Fruit fly (Drosophila melanogaster) whole organism, adult: ENCODE data around the gene alpha4GT2.

ENCODE experiments used
- CG11617 ChIP-seq: fragments of 200-800 bp; sonication (Bioruptor generic); optimal IDR thresholded peaks from 2 replicates; lab custom pipeline; 2017; ENCODE audit warnings: mild to moderate bottlenecking, missing biosample characterization, missing genetic modification reagents, missing genetic modification characterization
- CG12768 ChIP-seq: fragments of 200-800 bp; sonication (Bioruptor generic); optimal IDR thresholded peaks from 2 replicates; lab custom pipeline; 2017; ENCODE audit warnings: missing biosample characterization, missing genetic modification characterization, mild to moderate bottlenecking, moderate library complexity, missing genetic modification reagents
- CG14711 ChIP-seq: fragments of 200-800 bp; sonication (Bioruptor generic); optimal IDR thresholded peaks from 2 replicates; lab custom pipeline; 2018; ENCODE audit warnings: missing biosample characterization, mild to moderate bottlenecking, missing genetic modification characterization, moderate library complexity
- CG1620 ChIP-seq: fragments of 200-800 bp; sonication (Bioruptor generic); optimal IDR thresholded peaks from 2 replicates; lab custom pipeline; 2016; ENCODE audit warnings: missing biosample characterization, missing genetic modification characterization
- CG33017 ChIP-seq: fragments of 200-800 bp; sonication (Bioruptor generic); optimal IDR thresholded peaks from 2 replicates; lab custom pipeline; 2018; ENCODE audit warnings: missing biosample characterization, mild to moderate bottlenecking, missing genetic modification characterization, moderate library complexity
- CG5204 ChIP-seq: fragments of 200-800 bp; sonication (Bioruptor generic); optimal IDR thresholded peaks from 2 replicates; lab custom pipeline; 2016; ENCODE audit warnings: missing biosample characterization, missing genetic modification characterization
- CG7045 ChIP-seq: fragments of 200-800 bp; sonication (Bioruptor generic); optimal IDR thresholded peaks from 2 replicates; lab custom pipeline; 2017; ENCODE audit warnings: missing biosample characterization, mild to moderate bottlenecking, missing genetic modification characterization
- CG7101 ChIP-seq: fragments of 200-800 bp; sonication (Bioruptor generic); optimal IDR thresholded peaks from 2 replicates; lab custom pipeline; 2018; ENCODE audit warnings: missing biosample characterization, mild to moderate bottlenecking, missing genetic modification characterization, moderate library complexity
- Clk ChIP-seq: fragments of 200-800 bp; sonication (Bioruptor generic); optimal IDR thresholded peaks from 2 replicates; lab custom pipeline; 2017; ENCODE audit warnings: missing biosample characterization, missing genetic modification characterization
- Crg-1 ChIP-seq: fragments of 200-800 bp; sonication (Bioruptor generic); optimal IDR thresholded peaks from 2 replicates; lab custom pipeline; 2016; ENCODE audit warnings: missing biosample characterization, missing genetic modification characterization
- Hr96 ChIP-seq: fragments of 200-800 bp; sonication (Bioruptor generic); optimal IDR thresholded peaks from 2 replicates; lab custom pipeline; 2016; ENCODE audit warnings: missing biosample characterization, missing genetic modification characterization
- Mnt ChIP-seq: fragments of 200-800 bp; sonication (Bioruptor generic); optimal IDR thresholded peaks from 2 replicates; lab custom pipeline; 2016; ENCODE audit warnings: missing biosample characterization, mild to moderate bottlenecking, missing genetic modification characterization
- bab1 ChIP-seq: fragments of 200-800 bp; sonication (Bioruptor generic); optimal IDR thresholded peaks from 3 replicates; lab custom pipeline; 2019; ENCODE audit warnings: missing biosample characterization, mild to moderate bottlenecking, missing genetic modification characterization, moderate library complexity
- cic ChIP-seq: fragments of 200-800 bp; sonication (Bioruptor generic); optimal IDR thresholded peaks from 2 replicates; lab custom pipeline; 2017; ENCODE audit warnings: missing biosample characterization, mild to moderate bottlenecking, missing genetic modification characterization, moderate library complexity
- cnc ChIP-seq, 2 experiments: fragments of >200 bp; optimal IDR thresholded peaks; 2 replicates each; lab custom pipeline; 2017
- kay ChIP-seq: fragments of 200-800 bp; sonication (Bioruptor generic); peaks from one replicate; lab custom pipeline; 2016; ENCODE audit warnings: missing biosample characterization, missing genetic modification characterization, borderline replicate concordance
- ovo ChIP-seq: fragments of 200-800 bp; sonication (Bioruptor generic); optimal IDR thresholded peaks from 2 replicates; lab custom pipeline; 2016; ENCODE audit warnings: missing biosample characterization, missing genetic modification characterization
- pad ChIP-seq: fragments of 200-800 bp; sonication (Bioruptor generic); optimal IDR thresholded peaks from 3 replicates; lab custom pipeline; 2017; ENCODE audit warnings: missing biosample characterization, missing genetic modification characterization, mild to moderate bottlenecking, moderate library complexity, missing genetic modification reagents
- tj ChIP-seq: fragments of 200-800 bp; sonication (Bioruptor generic); optimal IDR thresholded peaks from 3 replicates; lab custom pipeline; 2017; ENCODE audit warnings: missing biosample characterization, mild to moderate bottlenecking, missing genetic modification characterization, moderate library complexity
- toe ChIP-seq: fragments of 200-800 bp; sonication (Bioruptor generic); optimal IDR thresholded peaks from 2 replicates; lab custom pipeline; 2016; ENCODE audit warnings: missing biosample characterization, missing genetic modification characterization

Gene alpha4GT2

dm6 chr3R:25810796-25811195, 21.2 kb upstream of the alpha4GT2 start, which contains the start of gene CG5024:
CG5024 (plus strand) TSS chr3R:25811096.
- no peak for TF ChIP-seq Clk
- TF ChIP-seq tj (GFP tag; lab: Kevin White, UChicago) = no peak
- TF ChIP-seq cnc (optimal IDR thresholded peaks at IDR 0.05; lab: Kevin White, UChicago) = no peak
- TF ChIP-seq bab1 (GFP tag; lab: Kevin White, UChicago) = no peak
- TF ChIP-seq Crg-1 = no peak
- TF ChIP-seq CG7045 (GFP tag; lab: Kevin White, UChicago) = no peak
- no peak for TF ChIP-seq Hr96 (GFP tag; lab: Kevin White, UChicago)
- TF ChIP-seq CG33017 (tag; lab: Kevin White, UChicago) = no peak
- TF ChIP-seq pad (GFP tag; lab: Kevin White, UChicago) = no peak
- no peak for TF ChIP-seq CG1620 (GFP tag; lab: Kevin White, UChicago)
- TF ChIP-seq CG14711 (tag; lab: Kevin White, UChicago) = no peak
- no peak for TF ChIP-seq CG7101

- TF ChIP-seq kay (GFP tag; lab: Kevin White, UChicago) (no peak), Mnt (GFP tag; lab: Kevin White, UChicago) (no peak), tj (GFP tag; lab: Kevin White, UChicago) (no peak), CG5204 (no peak), Crg-1 (no peak), Clk (no peak), CG14711 (tag; lab: Kevin White, UChicago) (no peak), CG12768 (GFP tag; lab: Kevin White, UChicago) (no peak), CG7045 (GFP tag; lab: Kevin White, UChicago) (no peak), toe (no peak), bab1 (GFP tag; lab: Kevin White, UChicago) (no peak), cic (no peak), CG1620 (GFP tag; lab: Kevin White, UChicago) (no peak), CG7101 (no peak), Hr96 (GFP tag; lab: Kevin White, UChicago) (no peak), pad (GFP tag; lab: Kevin White, UChicago) (no peak), cnc (optimal IDR thresholded peaks at IDR 0.05; lab: Kevin White, UChicago) (no peak)
These were observed 20.4 kb upstream of the alpha4GT2 start, which contains the start of the genes Acam and CG17770 for dm6 chr3R:25811611-25812010. Acam (plus strand) TSS chr3R:25811911. CG17770 (plus strand) TSS chr3R:25811911.

dm6 chr3R:25815179-25815578, 16.9 kb upstream of the alpha4GT2 start, which contains the start of gene CG14354:
CG14354 (plus strand) TSS chr3R:25815479.
- TF ChIP-seq bab1 (GFP tag; lab: Kevin White, UChicago) (no peak), cic (no peak), kay (GFP tag; lab: Kevin White, UChicago) (no peak), toe (no peak), CG14711 (tag; lab: Kevin White, UChicago) (no peak), ovo (GFP tag; lab: Kevin White, UChicago) (no peak)

dm6 chr3R:25829598-25829997, 2.4 kb upstream of the alpha4GT2 start, which contains the start of gene Mst57Dc:
Mst57Dc (minus strand) TSS chr3R:25829698.
- TF ChIP-seq kay (GFP tag; lab: Kevin White, UChicago) = no peak
- TF ChIP-seq ovo (GFP tag; lab: Kevin White, UChicago) = no peak
- TF ChIP-seq CG33017 (tag; lab: Kevin White, UChicago) = no peak
- no peak for TF ChIP-seq CG7045 (GFP tag; lab: Kevin White, UChicago)
- TF ChIP-seq Mnt (GFP tag; lab: Kevin White, UChicago) = no peak
- no peak for TF ChIP-seq cic
- no peak for TF ChIP-seq bab1 (GFP tag; lab: Kevin White, UChicago)
- TF ChIP-seq CG14711 (tag; lab: Kevin White, UChicago) = no peak
- TF ChIP-seq CG7101 = no peak
- TF ChIP-seq CG12768 (GFP tag; lab: Kevin White, UChicago) = no peak
- no peak for TF ChIP-seq tj (GFP tag; lab: Kevin White, UChicago)
- TF ChIP-seq CG1620 (GFP tag; lab: Kevin White, UChicago) = no peak

- TF ChIP-seq cic (no peak), CG7101 (no peak), CG5204 (no peak), ovo (GFP tag; lab: Kevin White, UChicago) (no peak), CG11617 (GFP tag; lab: Kevin White, UChicago) (no peak), pad (GFP tag; lab: Kevin White, UChicago) (no peak), CG14711 (tag; lab: Kevin White, UChicago) (no peak), Crg-1 (no peak), kay (GFP tag; lab: Kevin White, UChicago) (no peak)
These were observed 1.9 kb upstream of the alpha4GT2 start, which contains the start of gene Sfp96F for dm6 chr3R:25830128-25830527. Sfp96F (minus strand) TSS chr3R:25830228.

dm6 chr3R:25830814-25831213, 1.2 kb upstream of the alpha4GT2 start, which contains the start of gene Mst57Db:
Mst57Db (minus strand) TSS chr3R:25830914.
- no peak for TF ChIP-seq toe
- TF ChIP-seq CG1620 (GFP tag; lab: Kevin White, UChicago) = no peak
- TF ChIP-seq cnc (optimal IDR thresholded peaks at IDR 0.05; lab: Kevin White, UChicago) = no peak
- no peak for TF ChIP-seq kay (GFP tag; lab: Kevin White, UChicago)
- no peak for TF ChIP-seq bab1 (GFP tag; lab: Kevin White, UChicago)
- no peak for TF ChIP-seq CG33017 (tag; lab: Kevin White, UChicago)
- TF ChIP-seq cic = no peak
- TF ChIP-seq CG7101 = no peak
- TF ChIP-seq Mnt (GFP tag; lab: Kevin White, UChicago) = no peak
- TF ChIP-seq Crg-1 = no peak
- no peak for TF ChIP-seq CG7045 (GFP tag; lab: Kevin White, UChicago)
- TF ChIP-seq CG11617 (GFP tag; lab: Kevin White, UChicago) = no peak
- TF ChIP-seq Clk = no peak
- TF ChIP-seq tj (GFP tag; lab: Kevin White, UChicago) = no peak
